Worm (Caenorhabditis elegans): Measurements from ENCODE around the gene mrpl-28.

The mrpl-28 gene

DNA sequence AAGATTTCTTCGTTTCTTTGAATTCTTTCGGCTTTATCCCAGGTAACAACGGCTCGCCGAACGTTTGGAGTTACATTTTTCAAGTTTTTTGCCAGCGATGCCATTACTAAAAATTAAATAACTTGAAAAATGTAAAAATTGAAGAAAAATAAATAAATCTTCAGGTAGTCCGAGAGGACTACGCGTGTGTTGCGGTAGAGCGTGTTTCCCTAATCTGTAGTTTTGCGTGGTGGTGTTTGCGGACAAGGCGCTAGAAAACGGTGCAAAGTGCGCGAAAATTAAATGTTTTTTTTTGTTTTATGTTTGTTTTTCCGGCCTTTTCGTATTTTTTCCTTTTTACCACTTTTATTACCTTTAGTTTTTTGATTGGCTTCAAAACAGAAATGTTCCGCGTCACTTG, at the start of gene mrpl-28:
Gene mrpl-28 (minus strand): TSS at position 106 of the 400 bp plus-strand sequence.
- TF ChIP-seq F10B5.3 (tag; optimal IDR thresholded peaks at IDR 0.05) (peak; percentile 77), unc-39 (tag; optimal IDR thresholded peaks at IDR 0.05) (no peak), arid-1 (GFP tag; conservative IDR thresholded peaks at IDR 0.05) (peak; percentile 78), madf-5 (GFP tag; IDR thresholded peaks at IDR 0.05) (no peak), nhr-6 (tag; optimal IDR thresholded peaks at IDR 0.05) (peak; percentile 59), php-3 (GFP tag; IDR thresholded peaks at IDR 0.05) (no peak), aly-2 (tag; optimal IDR thresholded peaks at IDR 0.05) (no peak), lin-1 (GFP tag; IDR thresholded peaks at IDR 0.05) (no peak; the same call in 1 of the 2 replicates), lin-15B (tag; optimal IDR thresholded peaks at IDR 0.05) (peak; percentile 87), nhr-42 (GFP tag; IDR thresholded peaks at IDR 0.05) (peak; percentile 53; the same call in 1 of the 2 replicates), tra-1 (GFP tag; IDR thresholded peaks at IDR 0.05) (0 out of 2 replicates have a peak, but pooled peaks have one; percentile 49), unc-62 (GFP tag; optimal IDR thresholded peaks at IDR 0.05 in 1 of 2) (peak in 1 of 2 experiments; percentile 93), unc-62 (tag; optimal IDR thresholded peaks at IDR 0.05) (no peak), zag-1 (tag; optimal IDR thresholded peaks at IDR 0.05) (no peak), F26F4.8 (GFP tag; conservative IDR thresholded peaks at IDR 0.05) (no peak), nhr-25 (tag; optimal IDR thresholded peaks at IDR 0.05; ENCODE audit: borderline replicate concordance, insufficient read depth) (peak; percentile 36), aha-1 (tag) (no peak), rbr-2 (tag; optimal IDR thresholded peaks at IDR 0.05) (peak; percentile 90), pha-4 (GFP tag; IDR thresholded peaks at IDR 0.05) (peak; percentile 80; the same call in 1 of the 2 replicates), pha-4 (tag; optimal IDR thresholded peaks at IDR 0.05) (peak; percentile 97), nhr-10 (tag; optimal IDR thresholded peaks at IDR 0.05) (no peak), ces-1 (GFP tag; optimal IDR thresholded peaks at IDR 0.05) (peak; percentile 19), duxl-1 (tag; optimal IDR thresholded peaks at IDR 0.05; ENCODE audit: poor library complexity) (peak; percentile 87), unc-130 (GFP tag; optimal IDR thresholded peaks at IDR 0.05) (peak; percentile 33), D1046.2 (GFP tag; IDR thresholded peaks at IDR 0.05) (no peak), ceh-62 (tag; optimal IDR thresholded peaks at IDR 0.05) (no peak), Y5F2A.4 (GFP tag; optimal IDR thresholded peaks at IDR 0.05) (peak; percentile 9), ztf-11 (tag; optimal IDR thresholded peaks at IDR 0.05) (no peak), daf-19 (GFP tag; conservative IDR thresholded peaks at IDR 0.05) (no peak), dmd-9 (GFP tag; IDR thresholded peaks at IDR 0.05) (no peak), mdt-29 (GFP tag; IDR thresholded peaks at IDR 0.05) (no peak), set-16 (GFP tag; IDR thresholded peaks at IDR 0.05) (no peak), pqm-1 (tag; optimal IDR thresholded peaks at IDR 0.05) (no peak), mep-1 (tag; optimal IDR thresholded peaks at IDR 0.05) (peak; percentile 89), dmd-8 (GFP tag; IDR thresholded peaks at IDR 0.05) (no peak), ztf-7 (tag; optimal IDR thresholded peaks at IDR 0.05) (peak; percentile 48), mxl-2 (GFP tag; conservative IDR thresholded peaks at IDR 0.05) (no peak), zip-2 (tag; optimal IDR thresholded peaks at IDR 0.05) (no peak), spr-1 (tag; optimal IDR thresholded peaks at IDR 0.05) (peak; percentile 71), nhr-41 (GFP tag; IDR thresholded peaks at IDR 0.05) (no peak), ZK337.2 (GFP tag; IDR thresholded peaks at IDR 0.05) (peak; percentile 55; the same call in 1 of the 2 replicates), nhr-111 (GFP tag; optimal IDR thresholded peaks at IDR 0.05) (no peak), nhr-77 (tag; optimal IDR thresholded peaks at IDR 0.05) (peak; percentile 66), snpc-4 (tag; optimal IDR thresholded peaks at IDR 0.05) (no peak), snpc-1.2 (GFP tag; IDR thresholded peaks at IDR 0.05) (0 out of 2 replicates have a peak, but pooled peaks have one; percentile 16), gei-8 (GFP tag; optimal IDR thresholded peaks at IDR 0.05) (no peak), egl-43 (GFP tag; IDR thresholded peaks at IDR 0.05) (peak; percentile 70), mxl-3 (GFP tag; optimal IDR thresholded peaks at IDR 0.05) (peak; percentile 30), madf-9 (GFP tag; conservative IDR thresholded peaks at IDR 0.05) (0 out of 2 replicates have a peak, but pooled peaks have one; percentile 49), lin-13 (GFP tag; optimal IDR thresholded peaks at IDR 0.05) (peak; percentile 87), ceh-20 (GFP tag; IDR thresholded peaks at IDR 0.05) (peak; percentile 74), T26A8.4 (GFP tag; IDR thresholded peaks at IDR 0.05) (peak; percentile 92)
